Fruit fly (Drosophila melanogaster) S2 (cell line): ENCODE results near the gene CG4456.

ENCODE experiments used
- CG8478 ChIP-seq: fragments of >200 bp; optimal IDR thresholded peaks from 2 replicates; lab custom pipeline; 2018
- CTCF ChIP-seq, 2 experiments: fragments of >200 bp; optimal IDR thresholded peaks; 2 replicates each; lab custom pipeline; 2018

DNA sequence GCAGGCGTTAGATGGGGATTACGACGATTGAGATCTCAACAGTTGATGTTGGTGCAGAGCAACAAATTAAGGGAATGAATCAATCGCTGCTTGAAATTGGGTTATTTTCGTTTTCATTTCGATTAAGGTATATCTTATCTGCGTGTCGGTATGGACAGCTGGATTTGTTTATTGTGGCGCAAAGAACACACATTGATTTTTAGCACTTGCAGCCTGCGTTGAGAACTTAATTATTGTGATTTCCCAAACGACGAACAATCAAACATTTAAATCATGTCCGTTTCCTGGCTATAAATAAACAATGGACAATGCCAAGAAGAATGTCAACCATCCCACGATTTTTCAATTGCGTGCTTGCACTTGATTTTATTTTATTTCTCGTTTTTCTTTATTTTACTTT is 25.5 kb downstream of the CG4456 start:
- TF ChIP-seq CG8478 (lab: Kevin White, UChicago), result no peak
- no peak for TF ChIP-seq CTCF (optimal IDR thresholded peaks at IDR 0.05; lab: Kevin White, UChicago)
